Worm (Caenorhabditis elegans) whole organism, L1 larva: Measurements from ENCODE around the gene argn-1.

Experiments used
- egl-27 ChIP-seq, 2 experiments: fragments of 150-350 bp in 1 of 2; sonication (generic microtip); optimal IDR thresholded peaks; 3 replicates each; lab custom pipeline; 2017 to 2018; ENCODE audit warnings: missing biosample characterization in 2 of 2, missing genetic modification characterization in 2 of 2, missing genetic modification reagents in 2 of 2
- zag-1 ChIP-seq: fragments of 150-350 bp; optimal IDR thresholded peaks from 2 replicates; lab custom pipeline; 2014; ENCODE audit warnings: missing biosample characterization, missing genetic modification characterization

DNA sequence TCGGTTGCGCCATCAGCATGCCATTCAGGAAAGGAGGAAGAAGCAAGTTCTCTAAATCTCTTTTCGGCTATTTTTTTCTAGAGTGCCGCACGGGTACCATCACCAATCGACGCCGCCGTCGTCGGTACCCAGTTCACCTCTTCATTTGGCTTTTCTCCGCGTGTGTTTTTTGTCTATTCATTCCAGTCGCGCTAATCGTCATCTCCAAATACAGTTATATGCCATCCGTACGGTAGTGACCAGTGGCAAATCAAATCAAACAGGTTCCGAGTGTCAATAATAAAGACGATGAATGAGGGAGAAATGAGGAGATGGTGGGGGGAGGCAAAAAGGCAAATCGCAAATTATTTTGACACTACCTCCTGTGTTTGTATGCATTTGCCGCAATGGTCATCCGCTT is 31.4 kb downstream of the argn-1 start:
- TF ChIP-seq egl-27 (tag; optimal IDR thresholded peaks at IDR 0.05; lab: Kevin White, UChicago) (no peak), zag-1 (tag; lab: Kevin White, UChicago) (no peak)
